Fruit fly (Drosophila melanogaster): ENCODE data around the gene TwdlZ.

The TwdlZ gene

dm6 chrX:16695658-16696181, 42.3 kb upstream of the TwdlZ start, which contains the start of gene CG4678:
CG4678 (plus strand) TSS chrX:16696131.
- TF ChIP-seq BEAF-32 (GFP tag; optimal IDR thresholded peaks at IDR 0.05), result peak; percentile 28
- no peak for TF ChIP-seq lilli (GFP tag; optimal IDR thresholded peaks at IDR 0.05)
- 0 out of 3 replicates have a peak, but pooled peaks have one; percentile 20 for TF ChIP-seq row (GFP tag; IDR thresholded peaks at IDR 0.05)
- peak; percentile 5 for TF ChIP-seq CG2712 (tag; optimal IDR thresholded peaks at IDR 0.05)
- TF ChIP-seq ewg (GFP tag; optimal IDR thresholded peaks at IDR 0.05), result peak; percentile 0
- TF ChIP-seq CG3847 (GFP tag; IDR thresholded peaks at IDR 0.05), result no peak
- TF ChIP-seq Ets65A (GFP tag), result peak; percentile 93
- TF ChIP-seq Hsf (GFP tag; optimal IDR thresholded peaks at IDR 0.05), result no peak
- TF ChIP-seq bigmax (GFP tag; optimal IDR thresholded peaks at IDR 0.05), result no peak
- peak; percentile 44 for TF ChIP-seq Abd-B (GFP tag; optimal IDR thresholded peaks at IDR 0.05)
- peak; percentile 56 for TF ChIP-seq CTCF (GFP tag; optimal IDR thresholded peaks at IDR 0.05)
- TF ChIP-seq Kr (GFP tag; optimal IDR thresholded peaks at IDR 0.05), result no peak
- TF ChIP-seq trem (tag; optimal IDR thresholded peaks at IDR 0.05), result peak; percentile 17
- no peak for TF ChIP-seq CG8924 (tag; optimal IDR thresholded peaks at IDR 0.05)
- TF ChIP-seq Taf1 (GFP tag; IDR thresholded peaks at IDR 0.05), result no peak
- no peak for TF ChIP-seq B-H2 (GFP tag; optimal IDR thresholded peaks at IDR 0.05)
- no peak for TF ChIP-seq tgo (GFP tag; IDR thresholded peaks at IDR 0.05)
- TF ChIP-seq CG17829 (tag; optimal IDR thresholded peaks at IDR 0.05), result no peak
- no peak for TF ChIP-seq Gsc (GFP tag; IDR thresholded peaks at IDR 0.05)
- TF ChIP-seq slou (GFP tag; optimal IDR thresholded peaks at IDR 0.05), result no peak
- no peak for TF ChIP-seq gem (tag; optimal IDR thresholded peaks at IDR 0.05)
- TF ChIP-seq MBD-R2 (GFP tag; IDR thresholded peaks at IDR 0.05), result peak; percentile 35; the same call in 1 of the 2 replicates
- peak; percentile 43 for TF ChIP-seq HmgD (GFP tag; optimal IDR thresholded peaks at IDR 0.05)
- no peak for TF ChIP-seq Gug (GFP tag; IDR thresholded peaks at IDR 0.05)
- TF ChIP-seq CG14441 (GFP tag; IDR thresholded peaks at IDR 0.05), result no peak
- TF ChIP-seq CG1603 (tag; optimal IDR thresholded peaks at IDR 0.05), result peak; percentile 49
- no peak for TF ChIP-seq CG5180 (GFP tag; optimal IDR thresholded peaks at IDR 0.05)
- TF ChIP-seq klu (GFP tag; IDR thresholded peaks at IDR 0.05), result no peak
- peak; percentile 8 for TF ChIP-seq CG17359 (tag; optimal IDR thresholded peaks at IDR 0.05)
- no peak for TF ChIP-seq twi (tag; optimal IDR thresholded peaks at IDR 0.05)
- TF ChIP-seq Rfx (GFP tag; IDR thresholded peaks at IDR 0.05), result peak; percentile 26; the same call in 1 of the 2 replicates
- TF ChIP-seq CG12659 (GFP tag; optimal IDR thresholded peaks at IDR 0.05), result peak; percentile 36
- TF ChIP-seq ssp (GFP tag; IDR thresholded peaks at IDR 0.05), result peak; percentile 31; the same call in 1 of the 2 replicates
- no peak for TF ChIP-seq CG7786 (GFP tag; optimal IDR thresholded peaks at IDR 0.05)
- peak; percentile 9 for TF ChIP-seq Sry-δ (GFP tag; optimal IDR thresholded peaks at IDR 0.05)
- no peak for TF ChIP-seq Xrp1 (GFP tag; IDR thresholded peaks at IDR 0.05)
- TF ChIP-seq HmgZ (tag; optimal IDR thresholded peaks at IDR 0.05), result peak; percentile 20
- TF ChIP-seq chif (GFP tag; optimal IDR thresholded peaks at IDR 0.05), result no peak
- peak; percentile 46; the same call in 1 of the 2 replicates for TF ChIP-seq Dref (GFP tag; IDR thresholded peaks at IDR 0.05)
- TF ChIP-seq esg (GFP tag; conservative IDR thresholded peaks at IDR 0.05), result no peak
- no peak for TF ChIP-seq Atf3 (GFP tag; optimal IDR thresholded peaks at IDR 0.05)
- no peak for TF ChIP-seq kay (GFP tag; optimal IDR thresholded peaks at IDR 0.05)
- TF ChIP-seq unc-4 (GFP tag; IDR thresholded peaks at IDR 0.05; ENCODE audit: partially characterized antibody), result no peak
- TF ChIP-seq CG11504 (tag; optimal IDR thresholded peaks at IDR 0.05), result peak; percentile 51
- no peak for TF ChIP-seq fd64A (GFP tag; optimal IDR thresholded peaks at IDR 0.05)
- TF ChIP-seq CoRest (tag; optimal IDR thresholded peaks at IDR 0.05), result peak; percentile 42
- peak; percentile 58 for TF ChIP-seq CG33213 (GFP tag; optimal IDR thresholded peaks at IDR 0.05)
- no peak for TF ChIP-seq lbe (GFP tag; optimal IDR thresholded peaks at IDR 0.05)
- TF ChIP-seq sens (GFP tag), result peak; percentile 73
- TF ChIP-seq CG9797 (GFP tag; optimal IDR thresholded peaks at IDR 0.05), result peak; percentile 22
- TF ChIP-seq CG18011 (GFP tag; optimal IDR thresholded peaks at IDR 0.05), result peak; percentile 99
- peak; percentile 64 for TF ChIP-seq pzg (GFP tag; optimal IDR thresholded peaks at IDR 0.05)

Data from whole organism, embryonic.